Fruit fly (Drosophila melanogaster): Measurements from ENCODE around the gene Pop1.

Pop1 gene

DNA sequence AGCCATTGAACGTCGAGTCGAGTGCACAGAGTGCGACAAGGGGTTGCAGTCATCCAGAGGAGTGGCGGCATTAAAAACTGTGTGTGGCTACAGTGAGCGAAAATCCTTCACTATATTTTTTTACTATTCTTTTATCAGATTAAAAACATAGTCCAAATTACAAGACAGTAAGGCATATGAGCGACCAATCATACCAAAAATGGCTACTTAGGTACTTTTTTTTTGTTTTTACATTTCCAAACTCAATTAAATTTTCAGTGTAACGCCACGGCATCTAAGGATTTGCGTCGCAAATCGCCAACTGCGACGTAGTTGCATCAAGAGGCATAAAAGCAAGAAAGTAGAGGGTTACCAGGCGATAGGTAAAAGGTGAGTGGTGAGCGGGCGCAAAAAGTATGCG lies 16.6 kb downstream of the Pop1 start (continued):
- 0 out of 2 replicates have a peak, but pooled peaks have one; percentile 23 for TF ChIP-seq Gsc (GFP tag; IDR thresholded peaks at IDR 0.05)
- no peak for TF ChIP-seq CG6683 (GFP tag; optimal IDR thresholded peaks at IDR 0.05)
- TF ChIP-seq Taf1 (GFP tag; IDR thresholded peaks at IDR 0.05), result no peak
- no peak for TF ChIP-seq Spps (tag; optimal IDR thresholded peaks at IDR 0.05)
- TF ChIP-seq CG18262 (tag; optimal IDR thresholded peaks at IDR 0.05), result peak; percentile 53
- TF ChIP-seq CG34376 (GFP tag; optimal IDR thresholded peaks at IDR 0.05), result no peak
- peak; percentile 50 for TF ChIP-seq Oli (tag; optimal IDR thresholded peaks at IDR 0.05)
- no peak for TF ChIP-seq CG6791 (GFP tag; IDR thresholded peaks at IDR 0.05; ENCODE audit: partially characterized antibody)
- TF ChIP-seq CG3407 (GFP tag; optimal IDR thresholded peaks at IDR 0.05), result peak; percentile 7
- no peak for TF ChIP-seq CG15514 (GFP tag; optimal IDR thresholded peaks at IDR 0.05)
- 0 out of 2 replicates have a peak, but pooled peaks have one; percentile 16 for TF ChIP-seq wor (GFP tag; IDR thresholded peaks at IDR 0.05)
- TF ChIP-seq CG1832 (GFP tag; optimal IDR thresholded peaks at IDR 0.05), result no peak
- TF ChIP-seq ssp (GFP tag; IDR thresholded peaks at IDR 0.05), result peak; percentile 43
- no peak for TF ChIP-seq crol (GFP tag; IDR thresholded peaks at IDR 0.05)
- no peak for TF ChIP-seq CG14441 (GFP tag; IDR thresholded peaks at IDR 0.05)
- no peak for TF ChIP-seq cg (GFP tag; optimal IDR thresholded peaks at IDR 0.05)
- no peak for TF ChIP-seq maf-S (GFP tag; optimal IDR thresholded peaks at IDR 0.05)
- TF ChIP-seq CG13894 (tag; optimal IDR thresholded peaks at IDR 0.05), result no peak
- TF ChIP-seq slbo (GFP tag; IDR thresholded peaks at IDR 0.05), result no peak; the same call in 1 of the 2 replicates
- TF ChIP-seq ewg (GFP tag; optimal IDR thresholded peaks at IDR 0.05), result peak; percentile 24
- TF ChIP-seq vnd (GFP tag; IDR thresholded peaks at IDR 0.05; ENCODE audit: partially characterized antibody), result no peak
- no peak for TF ChIP-seq ato (GFP tag; IDR thresholded peaks at IDR 0.05; ENCODE audit: partially characterized antibody)
- TF ChIP-seq nom (GFP tag; optimal IDR thresholded peaks at IDR 0.05), result no peak
- TF ChIP-seq dati (GFP tag; IDR thresholded peaks at IDR 0.05), result no peak
- no peak for TF ChIP-seq CG4328 (GFP tag; optimal IDR thresholded peaks at IDR 0.05)
- TF ChIP-seq sc (optimal IDR thresholded peaks at IDR 0.05), result no peak
- TF ChIP-seq sc (GFP tag; optimal IDR thresholded peaks at IDR 0.05), result peak; percentile 4
- peak; percentile 24 for TF ChIP-seq lilli (GFP tag; optimal IDR thresholded peaks at IDR 0.05)
- no peak for TF ChIP-seq Mad (GFP tag; optimal IDR thresholded peaks at IDR 0.05)
- TF ChIP-seq pum (GFP tag; optimal IDR thresholded peaks at IDR 0.05), result peak; percentile 48
- TF ChIP-seq Nf-YB (GFP tag; optimal IDR thresholded peaks at IDR 0.05), result no peak
- no peak for TF ChIP-seq CG4707 (GFP tag; optimal IDR thresholded peaks at IDR 0.05)
- peak; percentile 3 for TF ChIP-seq ac (GFP tag; optimal IDR thresholded peaks at IDR 0.05)
- TF ChIP-seq dmrt11E (tag; optimal IDR thresholded peaks at IDR 0.05), result peak; percentile 77
- TF ChIP-seq chif (GFP tag; optimal IDR thresholded peaks at IDR 0.05), result peak in 1 of 2 experiments; percentile 47
- no peak for TF ChIP-seq CG11723 (GFP tag; optimal IDR thresholded peaks at IDR 0.05)
- TF ChIP-seq CG7928 (GFP tag; optimal IDR thresholded peaks at IDR 0.05), result no peak
- TF ChIP-seq CG9876 (GFP tag; optimal IDR thresholded peaks at IDR 0.05), result no peak
- no peak for TF ChIP-seq Mrtf (GFP tag; IDR thresholded peaks at IDR 0.05)
- TF ChIP-seq HLHmδ (GFP tag; optimal IDR thresholded peaks at IDR 0.05), result no peak
- no peak for TF ChIP-seq scrt (GFP tag; optimal IDR thresholded peaks at IDR 0.05)
- TF ChIP-seq so (GFP tag; IDR thresholded peaks at IDR 0.05), result 0 out of 3 replicates have a peak, but pooled peaks have one; percentile 19
- peak; percentile 70; the same call in 2 of the 3 replicates for TF ChIP-seq ci (GFP tag; IDR thresholded peaks at IDR 0.05)
- TF ChIP-seq CG6813 (GFP tag; optimal IDR thresholded peaks at IDR 0.05), result peak; percentile 58
- TF ChIP-seq CG1602 (GFP tag; optimal IDR thresholded peaks at IDR 0.05), result no peak
- TF ChIP-seq chm (GFP tag; IDR thresholded peaks at IDR 0.05), result no peak
- TF ChIP-seq jigr1 (GFP tag; IDR thresholded peaks at IDR 0.05), result no peak
- TF ChIP-seq Hand (GFP tag; optimal IDR thresholded peaks at IDR 0.05), result no peak
- TF ChIP-seq CoRest (tag; optimal IDR thresholded peaks at IDR 0.05), result peak; percentile 33
- TF ChIP-seq CG17385 (GFP tag; optimal IDR thresholded peaks at IDR 0.05), result peak; percentile 4
- peak; percentile 76 for TF ChIP-seq zf30C (GFP tag; optimal IDR thresholded peaks at IDR 0.05)
